Fruit fly (Drosophila melanogaster): Measurements from ENCODE around the gene Kcmf1.
A peak's percentile ranks its signal among the peaks of the same experiment; 100 is the strongest.

Gene Kcmf1

dm6 chr3R:8984602-8985074 is 30.1 kb downstream of the Kcmf1 start, which contains the start of gene CG11970 (continued):
- TF ChIP-seq CG4282 (GFP tag; optimal IDR thresholded peaks at IDR 0.05), result no peak
- peak; percentile 65 for TF ChIP-seq CG16813 (GFP tag; IDR thresholded peaks at IDR 0.05; ENCODE audit: partially characterized antibody)
- TF ChIP-seq org-1 (GFP tag; optimal IDR thresholded peaks at IDR 0.05), result no peak
- peak; percentile 12 for TF ChIP-seq pnt (GFP tag; optimal IDR thresholded peaks at IDR 0.05)
- TF ChIP-seq lbe (GFP tag; optimal IDR thresholded peaks at IDR 0.05), result no peak
- TF ChIP-seq pb (GFP tag; optimal IDR thresholded peaks at IDR 0.05), result no peak
- TF ChIP-seq Trl (optimal IDR thresholded peaks at IDR 0.05), result no peak
- peak; percentile 59 for TF ChIP-seq Trl (GFP tag; optimal IDR thresholded peaks at IDR 0.05)
- TF ChIP-seq CG3838 (GFP tag; optimal IDR thresholded peaks at IDR 0.05), result no peak
- TF ChIP-seq bowl (GFP tag; IDR thresholded peaks at IDR 0.05), result no peak
- peak; percentile 56; the same call in 1 of the 2 replicates for TF ChIP-seq Rfx (GFP tag; IDR thresholded peaks at IDR 0.05)
- peak; percentile 58 for TF ChIP-seq nmo (GFP tag; optimal IDR thresholded peaks at IDR 0.05)
- TF ChIP-seq H2.0 (GFP tag; IDR thresholded peaks at IDR 0.05), result 0 out of 2 replicates have a peak, but pooled peaks have one; percentile 3
- 0 out of 3 replicates have a peak, but pooled peaks have one; percentile 15 for TF ChIP-seq Dbx (GFP tag; IDR thresholded peaks at IDR 0.05)
- TF ChIP-seq CG7372 (GFP tag; IDR thresholded peaks at IDR 0.05), result 0 out of 2 replicates have a peak, but pooled peaks have one; percentile 40
- TF ChIP-seq Doc2 (GFP tag; IDR thresholded peaks at IDR 0.05), result no peak
- peak; percentile 73 for TF ChIP-seq Dp (GFP tag; optimal IDR thresholded peaks at IDR 0.05)
- TF ChIP-seq Mes4 (GFP tag; optimal IDR thresholded peaks at IDR 0.05), result no peak
- 0 out of 3 replicates have a peak, but pooled peaks have one; percentile 49 for TF ChIP-seq CG2199 (GFP tag; IDR thresholded peaks at IDR 0.05)
- TF ChIP-seq CG1024 (GFP tag; IDR thresholded peaks at IDR 0.05), result no peak
- TF ChIP-seq Asciz (GFP tag; optimal IDR thresholded peaks at IDR 0.05), result no peak
- no peak for TF ChIP-seq CG1647 (GFP tag; optimal IDR thresholded peaks at IDR 0.05)
- peak; percentile 19 for TF ChIP-seq CG15696 (tag; optimal IDR thresholded peaks at IDR 0.05)
- TF ChIP-seq CG10431 (GFP tag; optimal IDR thresholded peaks at IDR 0.05), result no peak
- peak; percentile 32 for TF ChIP-seq Camta (GFP tag; optimal IDR thresholded peaks at IDR 0.05)
- no peak for TF ChIP-seq CG17612 (GFP tag; IDR thresholded peaks at IDR 0.05)
- no peak for TF ChIP-seq Deaf1 (tag; optimal IDR thresholded peaks at IDR 0.05)
- TF ChIP-seq CG12219 (GFP tag; optimal IDR thresholded peaks at IDR 0.05), result no peak
- no peak for TF ChIP-seq grn (GFP tag; optimal IDR thresholded peaks at IDR 0.05)
- TF ChIP-seq abd-A (tag; optimal IDR thresholded peaks at IDR 0.05), result no peak
- TF ChIP-seq ssp (GFP tag; IDR thresholded peaks at IDR 0.05), result 0 out of 2 replicates have a peak, but pooled peaks have one; percentile 10
- TF ChIP-seq CG17385 (GFP tag; optimal IDR thresholded peaks at IDR 0.05), result peak; percentile 70
- TF ChIP-seq Dfd (GFP tag; optimal IDR thresholded peaks at IDR 0.05), result no peak
- TF ChIP-seq CG8359 (GFP tag; optimal IDR thresholded peaks at IDR 0.05; ENCODE audit: borderline replicate concordance), result no peak
- no peak for TF ChIP-seq CG1832 (GFP tag; optimal IDR thresholded peaks at IDR 0.05)
- no peak for TF ChIP-seq salm (tag; optimal IDR thresholded peaks at IDR 0.05)
- 0 out of 3 replicates have a peak, but pooled peaks have one; percentile 30 for TF ChIP-seq CG2889 (GFP tag; IDR thresholded peaks at IDR 0.05)
- TF ChIP-seq CG14441 (GFP tag; IDR thresholded peaks at IDR 0.05), result peak; percentile 41; the same call in 1 of the 2 replicates
- TF ChIP-seq CG18599 (GFP tag; optimal IDR thresholded peaks at IDR 0.05), result no peak
- peak; percentile 26 for TF ChIP-seq HLH54F (GFP tag; optimal IDR thresholded peaks at IDR 0.05)
- peak; percentile 57 for TF ChIP-seq pzg (GFP tag; optimal IDR thresholded peaks at IDR 0.05)
- no peak for TF ChIP-seq Awh (GFP tag; IDR thresholded peaks at IDR 0.05)
- peak; percentile 74 for TF ChIP-seq knrl (GFP tag; IDR thresholded peaks at IDR 0.05; ENCODE audit: partially characterized antibody)
- TF ChIP-seq Fer2 (tag; optimal IDR thresholded peaks at IDR 0.05), result peak; percentile 22
- no peak for TF ChIP-seq ro (GFP tag; IDR thresholded peaks at IDR 0.05)
- TF ChIP-seq jumu (GFP tag; optimal IDR thresholded peaks at IDR 0.05), result peak; percentile 22
- TF ChIP-seq CG6765 (GFP tag; optimal IDR thresholded peaks at IDR 0.05), result no peak
- no peak for TF ChIP-seq ERR (GFP tag; optimal IDR thresholded peaks at IDR 0.05)
- TF ChIP-seq seq (GFP tag; IDR thresholded peaks at IDR 0.05), result peak; percentile 53
- TF ChIP-seq caup (GFP tag; optimal IDR thresholded peaks at IDR 0.05; ENCODE audit: severe bottlenecking), result no peak
- no peak for TF ChIP-seq ab (GFP tag; optimal IDR thresholded peaks at IDR 0.05)
